Fruit fly (Drosophila melanogaster): Measurements from ENCODE around the gene SMC5.

dm6 chr3L:21584683-21585082 is 15.7 kb downstream of the SMC5 start:
- no peak for TF ChIP-seq CG8478 (optimal IDR thresholded peaks at IDR 0.05)
- TF ChIP-seq CTCF (optimal IDR thresholded peaks at IDR 0.05): peak in 1 of 2 experiments; percentile 3
